Fruit fly (Drosophila melanogaster) whole organism, adult: ENCODE measurements around the gene MED30.
A peak's percentile ranks its signal among the peaks of the same experiment; 100 is the strongest.

Experiments used
- CG11617 ChIP-seq: fragments of 200-800 bp; sonication (Bioruptor generic); optimal IDR thresholded peaks from 2 replicates; lab custom pipeline; 2017; ENCODE audit warnings: mild to moderate bottlenecking, missing biosample characterization, missing genetic modification reagents, missing genetic modification characterization
- CG12768 ChIP-seq: fragments of 200-800 bp; sonication (Bioruptor generic); optimal IDR thresholded peaks from 2 replicates; lab custom pipeline; 2017; ENCODE audit warnings: missing biosample characterization, missing genetic modification characterization, mild to moderate bottlenecking, moderate library complexity, missing genetic modification reagents
- CG14711 ChIP-seq: fragments of 200-800 bp; sonication (Bioruptor generic); optimal IDR thresholded peaks from 2 replicates; lab custom pipeline; 2018; ENCODE audit warnings: missing biosample characterization, mild to moderate bottlenecking, missing genetic modification characterization, moderate library complexity
- CG1620 ChIP-seq: fragments of 200-800 bp; sonication (Bioruptor generic); optimal IDR thresholded peaks from 2 replicates; lab custom pipeline; 2016; ENCODE audit warnings: missing biosample characterization, missing genetic modification characterization
- CG33017 ChIP-seq: fragments of 200-800 bp; sonication (Bioruptor generic); optimal IDR thresholded peaks from 2 replicates; lab custom pipeline; 2018; ENCODE audit warnings: missing biosample characterization, mild to moderate bottlenecking, missing genetic modification characterization, moderate library complexity
- CG5204 ChIP-seq: fragments of 200-800 bp; sonication (Bioruptor generic); optimal IDR thresholded peaks from 2 replicates; lab custom pipeline; 2016; ENCODE audit warnings: missing biosample characterization, missing genetic modification characterization
- CG7045 ChIP-seq: fragments of 200-800 bp; sonication (Bioruptor generic); optimal IDR thresholded peaks from 2 replicates; lab custom pipeline; 2017; ENCODE audit warnings: missing biosample characterization, mild to moderate bottlenecking, missing genetic modification characterization
- CG7101 ChIP-seq: fragments of 200-800 bp; sonication (Bioruptor generic); optimal IDR thresholded peaks from 2 replicates; lab custom pipeline; 2018; ENCODE audit warnings: missing biosample characterization, mild to moderate bottlenecking, missing genetic modification characterization, moderate library complexity
- Clk ChIP-seq: fragments of 200-800 bp; sonication (Bioruptor generic); optimal IDR thresholded peaks from 2 replicates; lab custom pipeline; 2017; ENCODE audit warnings: missing biosample characterization, missing genetic modification characterization
- Crg-1 ChIP-seq: fragments of 200-800 bp; sonication (Bioruptor generic); optimal IDR thresholded peaks from 2 replicates; lab custom pipeline; 2016; ENCODE audit warnings: missing biosample characterization, missing genetic modification characterization
- Hr96 ChIP-seq: fragments of 200-800 bp; sonication (Bioruptor generic); optimal IDR thresholded peaks from 2 replicates; lab custom pipeline; 2016; ENCODE audit warnings: missing biosample characterization, missing genetic modification characterization
- Mnt ChIP-seq: fragments of 200-800 bp; sonication (Bioruptor generic); optimal IDR thresholded peaks from 2 replicates; lab custom pipeline; 2016; ENCODE audit warnings: missing biosample characterization, mild to moderate bottlenecking, missing genetic modification characterization
- bab1 ChIP-seq: fragments of 200-800 bp; sonication (Bioruptor generic); optimal IDR thresholded peaks from 3 replicates; lab custom pipeline; 2019; ENCODE audit warnings: missing biosample characterization, mild to moderate bottlenecking, missing genetic modification characterization, moderate library complexity
- cic ChIP-seq: fragments of 200-800 bp; sonication (Bioruptor generic); optimal IDR thresholded peaks from 2 replicates; lab custom pipeline; 2017; ENCODE audit warnings: missing biosample characterization, mild to moderate bottlenecking, missing genetic modification characterization, moderate library complexity
- cnc ChIP-seq, 2 experiments: fragments of >200 bp; optimal IDR thresholded peaks; 2 replicates each; lab custom pipeline; 2017
- kay ChIP-seq: fragments of 200-800 bp; sonication (Bioruptor generic); peaks from one replicate; lab custom pipeline; 2016; ENCODE audit warnings: missing biosample characterization, missing genetic modification characterization, borderline replicate concordance
- ovo ChIP-seq: fragments of 200-800 bp; sonication (Bioruptor generic); optimal IDR thresholded peaks from 2 replicates; lab custom pipeline; 2016; ENCODE audit warnings: missing biosample characterization, missing genetic modification characterization
- pad ChIP-seq: fragments of 200-800 bp; sonication (Bioruptor generic); optimal IDR thresholded peaks from 3 replicates; lab custom pipeline; 2017; ENCODE audit warnings: missing biosample characterization, missing genetic modification characterization, mild to moderate bottlenecking, moderate library complexity, missing genetic modification reagents
- tj ChIP-seq: fragments of 200-800 bp; sonication (Bioruptor generic); optimal IDR thresholded peaks from 3 replicates; lab custom pipeline; 2017; ENCODE audit warnings: missing biosample characterization, mild to moderate bottlenecking, missing genetic modification characterization, moderate library complexity
- toe ChIP-seq: fragments of 200-800 bp; sonication (Bioruptor generic); optimal IDR thresholded peaks from 2 replicates; lab custom pipeline; 2016; ENCODE audit warnings: missing biosample characterization, missing genetic modification characterization

MED30 gene

dm6 chr3L:607551-608314 is 46.2 kb downstream of the MED30 start:
- TF ChIP-seq Crg-1 (GFP tag; lab: Kevin White, UChicago) (no peak), CG7045 (GFP tag; lab: Kevin White, UChicago) (no peak), CG12768 (no peak), CG7101 (tag; lab: Kevin White, UChicago) (no peak), CG11617 (GFP tag; lab: Kevin White, UChicago) (no peak), CG5204 (GFP tag; lab: Kevin White, UChicago) (no peak), CG1620 (GFP tag; lab: Kevin White, UChicago) (no peak), pad (GFP tag; lab: Kevin White, UChicago) (no peak), bab1 (no peak), toe (GFP tag; lab: Kevin White, UChicago) (no peak), Mnt (GFP tag; lab: Kevin White, UChicago) (no peak), CG14711 (no peak), CG33017 (tag; lab: Kevin White, UChicago) (no peak), Clk (no peak), kay (GFP tag; lab: Kevin White, UChicago) (no peak), ovo (no peak), cnc (optimal IDR thresholded peaks at IDR 0.05; lab: Kevin White, UChicago) (no peak)

dm6 chr3L:606490-607327 is 47.2 kb downstream of the MED30 start, which contains the start of gene Reg-2:
Gene Reg-2, minus strand, starts transcription at chr3L:606569.
- TF ChIP-seq CG7045 (GFP tag; lab: Kevin White, UChicago) (peak; percentile 19), CG1620 (GFP tag; lab: Kevin White, UChicago) (peak; percentile 55), Mnt (GFP tag; lab: Kevin White, UChicago) (peak; percentile 17), toe (GFP tag; lab: Kevin White, UChicago) (peak; percentile 9), Crg-1 (GFP tag; lab: Kevin White, UChicago) (peak; percentile 39), tj (GFP tag; lab: Kevin White, UChicago) (no peak), CG14711 (no peak), CG11617 (GFP tag; lab: Kevin White, UChicago) (no peak), CG7101 (tag; lab: Kevin White, UChicago) (peak; percentile 9), Hr96 (GFP tag; lab: Kevin White, UChicago) (peak; percentile 13), CG33017 (tag; lab: Kevin White, UChicago) (peak; percentile 40), bab1 (peak; percentile 20), ovo (peak; percentile 8), pad (GFP tag; lab: Kevin White, UChicago) (peak; percentile 27), cic (GFP tag; lab: Kevin White, UChicago) (peak; percentile 83), cnc (optimal IDR thresholded peaks at IDR 0.05; lab: Kevin White, UChicago) (no peak)

dm6 chr3L:604701-605100 is 49.2 kb downstream of the MED30 start:
- TF ChIP-seq cnc (optimal IDR thresholded peaks at IDR 0.05; lab: Kevin White, UChicago): no peak
- TF ChIP-seq CG12768: peak; percentile 33

- TF ChIP-seq CG7045 (GFP tag; lab: Kevin White, UChicago) (peak; percentile 58), CG14711 (peak; percentile 3), CG7101 (tag; lab: Kevin White, UChicago) (peak; percentile 54), CG33017 (tag; lab: Kevin White, UChicago) (peak; percentile 34), bab1 (peak; percentile 72), CG11617 (GFP tag; lab: Kevin White, UChicago) (peak; percentile 6), cic (GFP tag; lab: Kevin White, UChicago) (peak; percentile 71), CG1620 (GFP tag; lab: Kevin White, UChicago) (peak; percentile 20), CG12768 (peak; percentile 73), ovo (no peak), Mnt (GFP tag; lab: Kevin White, UChicago) (peak; percentile 56), tj (GFP tag; lab: Kevin White, UChicago) (peak; percentile 57), kay (GFP tag; lab: Kevin White, UChicago) (peak; percentile 62), Crg-1 (GFP tag; lab: Kevin White, UChicago) (no peak), cnc (optimal IDR thresholded peaks at IDR 0.05; lab: Kevin White, UChicago) (no peak), pad (GFP tag; lab: Kevin White, UChicago) (peak; percentile 14), Clk (no peak), CG5204 (GFP tag; lab: Kevin White, UChicago) (no peak), toe (GFP tag; lab: Kevin White, UChicago) (no peak), Hr96 (GFP tag; lab: Kevin White, UChicago) (peak; percentile 65)
Observed at dm6 chr3L:603847-604550, 49.9 kb downstream of the MED30 start, which contains the start of gene CG13893. Gene CG13893, minus strand, starts transcription at chr3L:604008.

- TF ChIP-seq pad (GFP tag; lab: Kevin White, UChicago) (no peak), CG7045 (GFP tag; lab: Kevin White, UChicago) (no peak), Hr96 (GFP tag; lab: Kevin White, UChicago) (no peak), CG12768 (no peak), Mnt (GFP tag; lab: Kevin White, UChicago) (no peak), Crg-1 (GFP tag; lab: Kevin White, UChicago) (no peak), bab1 (no peak), CG1620 (GFP tag; lab: Kevin White, UChicago) (no peak), cic (GFP tag; lab: Kevin White, UChicago) (no peak), tj (GFP tag; lab: Kevin White, UChicago) (no peak), toe (GFP tag; lab: Kevin White, UChicago) (no peak), CG14711 (no peak), Clk (no peak), CG7101 (tag; lab: Kevin White, UChicago) (no peak), CG11617 (GFP tag; lab: Kevin White, UChicago) (no peak), CG33017 (tag; lab: Kevin White, UChicago) (no peak), ovo (no peak)
Observed at dm6 chr3L:603188-603587, 50.7 kb downstream of the MED30 start.
